Fruit fly (Drosophila melanogaster): Measurements from ENCODE around the gene Ir62a.
A peak's percentile ranks its signal among the peaks of the same experiment; 100 is the strongest.

Ir62a gene

dm6 chr3L:1517274-1518047 lies 13.6 kb downstream of the Ir62a start (continued):
- peak; percentile 74 for TF ChIP-seq CoRest (tag; optimal IDR thresholded peaks at IDR 0.05)
- TF ChIP-seq gro (GFP tag; optimal IDR thresholded peaks at IDR 0.05): no peak
- TF ChIP-seq Blimp-1 (GFP tag; optimal IDR thresholded peaks at IDR 0.05): no peak
- TF ChIP-seq CG12236 (GFP tag; optimal IDR thresholded peaks at IDR 0.05): peak; percentile 19
- peak; percentile 59 for TF ChIP-seq vfl (GFP tag; optimal IDR thresholded peaks at IDR 0.05)
- peak; percentile 92 for TF ChIP-seq MESR4 (GFP tag; optimal IDR thresholded peaks at IDR 0.05)
- peak; percentile 77 for TF ChIP-seq CG2120 (GFP tag; optimal IDR thresholded peaks at IDR 0.05)
- TF ChIP-seq rib (GFP tag; IDR thresholded peaks at IDR 0.05): no peak
- peak; percentile 68 for TF ChIP-seq pum (GFP tag; optimal IDR thresholded peaks at IDR 0.05)
- TF ChIP-seq CG17328 (GFP tag; IDR thresholded peaks at IDR 0.05): peak; percentile 53
- TF ChIP-seq peb (GFP tag; IDR thresholded peaks at IDR 0.05): no peak
- TF ChIP-seq CrebB (tag; optimal IDR thresholded peaks at IDR 0.05): no peak
- peak; percentile 58 for TF ChIP-seq emc (GFP tag; optimal IDR thresholded peaks at IDR 0.05)
- TF ChIP-seq org-1 (GFP tag; optimal IDR thresholded peaks at IDR 0.05): peak; percentile 10
- TF ChIP-seq CG7556 (GFP tag; optimal IDR thresholded peaks at IDR 0.05): peak; percentile 21
- TF ChIP-seq pan (optimal IDR thresholded peaks at IDR 0.05): no peak
- TF ChIP-seq pan (GFP tag; optimal IDR thresholded peaks at IDR 0.05 in 1 of 2, IDR thresholded peaks at IDR 0.05 in 1 of 2): peak in 1 of 2 experiments; percentile 23
- TF ChIP-seq CG6689 (GFP tag; IDR thresholded peaks at IDR 0.05): peak; percentile 48
- peak; percentile 29 for TF ChIP-seq CG9876 (GFP tag; optimal IDR thresholded peaks at IDR 0.05)
- no peak for TF ChIP-seq CG15073 (GFP tag; optimal IDR thresholded peaks at IDR 0.05)
- peak; percentile 63 for TF ChIP-seq her (GFP tag; optimal IDR thresholded peaks at IDR 0.05)
- peak; percentile 37 for TF ChIP-seq CG12744 (GFP tag; optimal IDR thresholded peaks at IDR 0.05)
- TF ChIP-seq Myb (GFP tag; optimal IDR thresholded peaks at IDR 0.05): peak; percentile 100
- TF ChIP-seq sqz (GFP tag; optimal IDR thresholded peaks at IDR 0.05): no peak
- peak; percentile 93 for TF ChIP-seq CG17186 (GFP tag; optimal IDR thresholded peaks at IDR 0.05)
- peak; percentile 5 for TF ChIP-seq exex (tag; optimal IDR thresholded peaks at IDR 0.05)
- peak; percentile 71 for TF ChIP-seq CG14710 (tag; optimal IDR thresholded peaks at IDR 0.05)
- TF ChIP-seq CG4424 (GFP tag; optimal IDR thresholded peaks at IDR 0.05): peak; percentile 70
- TF ChIP-seq esg (GFP tag; conservative IDR thresholded peaks at IDR 0.05): peak; percentile 58
- peak; percentile 62 for TF ChIP-seq ranshi (GFP tag; IDR thresholded peaks at IDR 0.05)
- peak; percentile 53; the same call in 1 of the 2 replicates for TF ChIP-seq wdn (GFP tag; IDR thresholded peaks at IDR 0.05)
- TF ChIP-seq CG32532 (GFP tag; IDR thresholded peaks at IDR 0.05): peak; percentile 52
- no peak for TF ChIP-seq CG10565 (GFP tag; optimal IDR thresholded peaks at IDR 0.05)
- TF ChIP-seq vvl (GFP tag; IDR thresholded peaks at IDR 0.05): peak; percentile 71
- peak; percentile 67 for TF ChIP-seq Hr3 (GFP tag; optimal IDR thresholded peaks at IDR 0.05)
- TF ChIP-seq GATAe (GFP tag; conservative IDR thresholded peaks at IDR 0.05): no peak
- peak; percentile 77 for TF ChIP-seq Mad (GFP tag; optimal IDR thresholded peaks at IDR 0.05)
- peak; percentile 74 for TF ChIP-seq Xbp1 (GFP tag; optimal IDR thresholded peaks at IDR 0.05)
- peak; percentile 62 for TF ChIP-seq zen2 (GFP tag; IDR thresholded peaks at IDR 0.05; ENCODE audit: partially characterized antibody)
- TF ChIP-seq CG8478 (optimal IDR thresholded peaks at IDR 0.05): no peak
- no peak for TF ChIP-seq Fer3 (tag; optimal IDR thresholded peaks at IDR 0.05)
- no peak for TF ChIP-seq Lpt (GFP tag; optimal IDR thresholded peaks at IDR 0.05)
- no peak for TF ChIP-seq CG7839 (tag; optimal IDR thresholded peaks at IDR 0.05)
- TF ChIP-seq CG8765 (GFP tag; IDR thresholded peaks at IDR 0.05): no peak
- TF ChIP-seq Ets65A (GFP tag): peak; percentile 97
- peak; percentile 24 for TF ChIP-seq CG1233 (GFP tag; optimal IDR thresholded peaks at IDR 0.05)
- TF ChIP-seq tio (GFP tag; optimal IDR thresholded peaks at IDR 0.05): no peak
- no peak for TF ChIP-seq Eip74EF (GFP tag; optimal IDR thresholded peaks at IDR 0.05)
- TF ChIP-seq Gug (GFP tag; IDR thresholded peaks at IDR 0.05): peak; percentile 74
- TF ChIP-seq CG11456 (GFP tag; IDR thresholded peaks at IDR 0.05): peak; percentile 54; the same call in 2 of the 3 replicates
- peak; percentile 42 for TF ChIP-seq CG4282 (GFP tag; optimal IDR thresholded peaks at IDR 0.05)
